Worm (Caenorhabditis elegans): ENCODE results near the gene R07B7.2.

R07B7.2 gene

ce11 chrV:12059719-12060118, at the start of gene R07B7.2:
Gene R07B7.2 (minus strand): TSS chrV:12059753.
- TF ChIP-seq Y116A8C.19 (tag; optimal IDR thresholded peaks at IDR 0.05; ENCODE audit: borderline replicate concordance) (no peak), nhr-11 (tag; optimal IDR thresholded peaks at IDR 0.05) (no peak), swsn-7 (tag; optimal IDR thresholded peaks at IDR 0.05) (no peak), C16A3.4 (tag; optimal IDR thresholded peaks at IDR 0.05) (no peak), mep-1 (tag; optimal IDR thresholded peaks at IDR 0.05) (no peak), efl-1 (optimal IDR thresholded peaks at IDR 0.05) (no peak), efl-1 (GFP tag; optimal IDR thresholded peaks at IDR 0.05 in 1 of 2) (no peak), C04F5.9 (tag; optimal IDR thresholded peaks at IDR 0.05) (no peak), jun-1 (tag; optimal IDR thresholded peaks at IDR 0.05) (no peak), nhr-19 (GFP tag; conservative IDR thresholded peaks at IDR 0.05) (no peak), lin-15B (tag; optimal IDR thresholded peaks at IDR 0.05) (no peak), hpl-2 (GFP tag; optimal IDR thresholded peaks at IDR 0.05) (no peak), unc-86 (tag; optimal IDR thresholded peaks at IDR 0.05) (no peak), mef-2 (tag; optimal IDR thresholded peaks at IDR 0.05) (no peak), hlh-4 (tag; optimal IDR thresholded peaks at IDR 0.05) (no peak), nhr-85 (tag) (no peak), snu-23 (GFP tag; optimal IDR thresholded peaks at IDR 0.05) (no peak), lin-14 (GFP tag; optimal IDR thresholded peaks at IDR 0.05) (no peak)

- no peak for TF ChIP-seq lin-39 (tag; optimal IDR thresholded peaks at IDR 0.05)
- no peak for TF ChIP-seq ces-1 (GFP tag; optimal IDR thresholded peaks at IDR 0.05)
- peak; percentile 34 for TF ChIP-seq lin-14 (GFP tag; optimal IDR thresholded peaks at IDR 0.05)
- TF ChIP-seq pax-3 (tag; optimal IDR thresholded peaks at IDR 0.05) = no peak
- no peak for TF ChIP-seq elt-3 (tag; optimal IDR thresholded peaks at IDR 0.05)
- TF ChIP-seq snu-23 (GFP tag; optimal IDR thresholded peaks at IDR 0.05) = peak; percentile 7
- no peak for TF ChIP-seq isw-1 (GFP tag; IDR thresholded peaks at IDR 0.05)
- no peak for TF ChIP-seq mab-9 (GFP tag; IDR thresholded peaks at IDR 0.05)
- no peak for TF ChIP-seq alr-1 (tag; optimal IDR thresholded peaks at IDR 0.05; ENCODE audit: borderline replicate concordance)
- no peak for TF ChIP-seq mdl-1 (tag; optimal IDR thresholded peaks at IDR 0.05)
- TF ChIP-seq nhr-20 (tag; optimal IDR thresholded peaks at IDR 0.05) = peak; percentile 21
- TF ChIP-seq lin-35 (GFP tag; optimal IDR thresholded peaks at IDR 0.05) = peak in 1 of 2 experiments; percentile 47
- peak; percentile 75 for TF ChIP-seq blmp-1 (tag; optimal IDR thresholded peaks at IDR 0.05)
- no peak for TF ChIP-seq nhr-84 (tag; optimal IDR thresholded peaks at IDR 0.05)
- TF ChIP-seq ceh-82 (tag; optimal IDR thresholded peaks at IDR 0.05) = peak in 1 of 3 experiments; percentile 18
- no peak for TF ChIP-seq ceh-90 (tag; optimal IDR thresholded peaks at IDR 0.05)
- peak in 1 of 2 experiments; percentile 5 for TF ChIP-seq lsy-2 (tag; optimal IDR thresholded peaks at IDR 0.05)
- no peak for TF ChIP-seq tbx-2 (tag; optimal IDR thresholded peaks at IDR 0.05)
- no peak for TF ChIP-seq efl-1 (optimal IDR thresholded peaks at IDR 0.05)
- peak in 1 of 2 experiments; percentile 53 for TF ChIP-seq efl-1 (GFP tag; optimal IDR thresholded peaks at IDR 0.05 in 1 of 2)
- no peak for TF ChIP-seq nhr-28 (tag; optimal IDR thresholded peaks at IDR 0.05)
- no peak for TF ChIP-seq fkh-4 (tag; optimal IDR thresholded peaks at IDR 0.05; ENCODE audit: borderline replicate concordance)
- no peak for TF ChIP-seq hlh-17 (GFP tag; optimal IDR thresholded peaks at IDR 0.05; ENCODE audit: borderline replicate concordance)
- no peak for TF ChIP-seq unc-62 (GFP tag; optimal IDR thresholded peaks at IDR 0.05)
These were observed 47.3 kb upstream of the R07B7.2 start, which contains the start of gene nhr-136 for ce11 chrV:12106841-12107240. Gene nhr-136 (plus strand): TSS chrV:12107141.

- TF ChIP-seq ceh-90 (tag; optimal IDR thresholded peaks at IDR 0.05) (no peak), aha-1 (tag; optimal IDR thresholded peaks at IDR 0.05) (no peak), pax-3 (tag; optimal IDR thresholded peaks at IDR 0.05) (no peak), mab-9 (GFP tag; IDR thresholded peaks at IDR 0.05) (no peak), lin-35 (GFP tag; optimal IDR thresholded peaks at IDR 0.05) (peak in 1 of 2 experiments; percentile 11), snu-23 (GFP tag; optimal IDR thresholded peaks at IDR 0.05) (peak; percentile 10), lin-14 (GFP tag; optimal IDR thresholded peaks at IDR 0.05) (no peak)
These were observed 44.4 kb upstream of the R07B7.2 start, which contains the start of gene nhr-153 for ce11 chrV:12103920-12104319. Gene nhr-153 (plus strand): TSS chrV:12104220.

Measured in whole organism, L1 larva.